Fruit fly (Drosophila melanogaster) whole organism, embryonic: ENCODE data around the gene CG13114.

Source experiments
- Atf-2 ChIP-seq: fragments of 200-800 bp; sonication (Bioruptor generic); optimal IDR thresholded peaks from 2 replicates; lab custom pipeline; 2016; ENCODE audit warnings: missing biosample characterization, missing genetic modification characterization
- Bdp1 ChIP-seq: fragments of 200-800 bp; sonication (Bioruptor generic); optimal IDR thresholded peaks from 3 replicates; lab custom pipeline; 2016; ENCODE audit warnings: missing biosample characterization, missing genetic modification characterization
- CG10267 ChIP-seq: fragments of 200-800 bp; sonication (Bioruptor generic); optimal IDR thresholded peaks from 2 replicates; lab custom pipeline; 2018; ENCODE audit warnings: missing biosample characterization, mild to moderate bottlenecking, missing genetic modification characterization, moderate library complexity
- CG10321 ChIP-seq: fragments of 200-800 bp; sonication (Bioruptor generic); IDR thresholded peaks from 2 replicates; pipeline ENCODE4 v1.3.6; 2022; ENCODE audit warnings: missing biosample characterization, missing genetic modification characterization
- CG10543 ChIP-seq: fragments of 200-800 bp; sonication (Bioruptor generic); optimal IDR thresholded peaks from 3 replicates; lab custom pipeline; 2017; ENCODE audit warnings: missing biosample characterization, mild to moderate bottlenecking, missing genetic modification characterization, moderate library complexity
- CG11695 ChIP-seq: fragments of 200-800 bp; sonication (Bioruptor generic); IDR thresholded peaks from 3 replicates; pipeline ENCODE4 v1.3.6; 2022; ENCODE audit warnings: missing biosample characterization, missing genetic modification characterization
- CG12942 ChIP-seq: fragments of 200-800 bp; sonication (Bioruptor generic); optimal IDR thresholded peaks from 3 replicates; lab custom pipeline; 2016; ENCODE audit warnings: missing biosample characterization, missing genetic modification characterization
- CG15011 ChIP-seq: fragments of 200-800 bp; sonication (Bioruptor generic); optimal IDR thresholded peaks from 3 replicates; lab custom pipeline; 2018; ENCODE audit warnings: missing biosample characterization, mild to moderate bottlenecking, missing genetic modification characterization
- CG18619 ChIP-seq: fragments of 200-800 bp; sonication (Bioruptor generic); optimal IDR thresholded peaks from 3 replicates; lab custom pipeline; 2017; ENCODE audit warnings: missing biosample characterization, mild to moderate bottlenecking, missing genetic modification characterization
- CG18764 ChIP-seq: fragments of 200-800 bp; sonication (Bioruptor generic); optimal IDR thresholded peaks from 3 replicates; lab custom pipeline; 2016; ENCODE audit warnings: missing biosample characterization, missing genetic modification characterization
- CG2202 ChIP-seq: fragments of 200-800 bp; sonication (Bioruptor generic); optimal IDR thresholded peaks from 2 replicates; lab custom pipeline; 2018; ENCODE audit warnings: missing biosample characterization, mild to moderate bottlenecking, missing genetic modification characterization
- CG4404 ChIP-seq: fragments of 200-800 bp; sonication (Bioruptor generic); IDR thresholded peaks from 2 replicates; pipeline ENCODE4 v1.3.6; 2022; ENCODE audit warnings: missing biosample characterization, missing genetic modification characterization
- CG5180 ChIP-seq: fragments of 200-800 bp; sonication (Bioruptor generic); optimal IDR thresholded peaks from 3 replicates; lab custom pipeline; 2017; ENCODE audit warnings: missing biosample characterization, missing genetic modification characterization, mild to moderate bottlenecking, moderate library complexity, missing genetic modification reagents
- CG5245 ChIP-seq: fragments of 200-800 bp; sonication (Bioruptor generic); optimal IDR thresholded peaks from 3 replicates; lab custom pipeline; 2016; ENCODE audit warnings: missing biosample characterization, missing genetic modification characterization
- CG6813 ChIP-seq: fragments of 200-800 bp; sonication (Bioruptor generic); optimal IDR thresholded peaks from 2 replicates; lab custom pipeline; 2017; ENCODE audit warnings: missing biosample characterization, missing genetic modification characterization, mild to moderate bottlenecking, moderate library complexity, missing genetic modification reagents
- CG7928 ChIP-seq: fragments of 200-800 bp; sonication (Bioruptor generic); optimal IDR thresholded peaks from 2 replicates; lab custom pipeline; 2017; ENCODE audit warnings: missing biosample characterization, mild to moderate bottlenecking, missing genetic modification characterization
- CG8944 ChIP-seq: fragments of 200-800 bp; sonication (Bioruptor generic); optimal IDR thresholded peaks from 3 replicates; lab custom pipeline; 2016; ENCODE audit warnings: missing biosample characterization, missing genetic modification characterization
- CG9727 ChIP-seq: fragments of 200-800 bp; sonication (Bioruptor generic); optimal IDR thresholded peaks from 3 replicates; lab custom pipeline; 2017; ENCODE audit warnings: missing biosample characterization, mild to moderate bottlenecking, missing genetic modification characterization
- Chrac-16 ChIP-seq: fragments of 200-800 bp; sonication (Bioruptor generic); optimal IDR thresholded peaks from 3 replicates; lab custom pipeline; 2016; ENCODE audit warnings: missing biosample characterization, missing genetic modification characterization
- D19B ChIP-seq: fragments of 200-800 bp; sonication (Bioruptor generic); optimal IDR thresholded peaks from 2 replicates; lab custom pipeline; 2017; ENCODE audit warnings: missing biosample characterization, mild to moderate bottlenecking, missing genetic modification characterization
- Dek ChIP-seq: fragments of 200-800 bp; sonication (Bioruptor generic); optimal IDR thresholded peaks from 3 replicates; lab custom pipeline; 2019; ENCODE audit warnings: missing biosample characterization, mild to moderate bottlenecking, missing genetic modification characterization, moderate library complexity
- Elba2 ChIP-seq: fragments of 200-800 bp; sonication (Bioruptor generic); optimal IDR thresholded peaks from 3 replicates; lab custom pipeline; 2016; ENCODE audit warnings: missing biosample characterization, missing genetic modification characterization
- HLH4C ChIP-seq: fragments of 200-800 bp; sonication (Bioruptor generic); IDR thresholded peaks from 3 replicates; pipeline ENCODE4 v1.3.6; 2022; ENCODE audit warnings: missing biosample characterization, missing genetic modification characterization; ENCODE audit not compliant: partially characterized antibody
- Nf-YB ChIP-seq: fragments of 200-800 bp; sonication (Bioruptor generic); optimal IDR thresholded peaks from 3 replicates; lab custom pipeline; 2019; ENCODE audit warnings: missing biosample characterization, mild to moderate bottlenecking, missing genetic modification characterization, moderate library complexity
- Sox100B ChIP-seq: fragments of 200-800 bp; sonication (Bioruptor generic); optimal IDR thresholded peaks from 3 replicates; lab custom pipeline; 2018; ENCODE audit warnings: missing biosample characterization, mild to moderate bottlenecking, missing genetic modification characterization
- Sry-β ChIP-seq: fragments of 200-800 bp; sonication (Bioruptor generic); optimal IDR thresholded peaks from 2 replicates; lab custom pipeline; 2018; ENCODE audit warnings: missing biosample characterization, mild to moderate bottlenecking, missing genetic modification characterization, moderate library complexity
- YL-1 ChIP-seq: fragments of 200-800 bp; sonication (Bioruptor generic); optimal IDR thresholded peaks from 3 replicates; lab custom pipeline; 2017; ENCODE audit warnings: missing biosample characterization, mild to moderate bottlenecking, missing genetic modification characterization
- al ChIP-seq: fragments of 200-800 bp; sonication (Bioruptor generic); IDR thresholded peaks from 2 replicates; pipeline ENCODE4 v1.3.6; 2022; ENCODE audit warnings: missing biosample characterization, missing genetic modification characterization
- bsh ChIP-seq, 2 experiments: fragments of 200-800 bp; sonication (Bioruptor generic); optimal IDR thresholded peaks; 2 replicates each; lab custom pipeline; 2017 to 2018; ENCODE audit warnings: mild to moderate bottlenecking in 2 of 2, missing biosample characterization in 2 of 2, missing genetic modification characterization in 2 of 2, moderate library complexity in 1 of 2
- cwo ChIP-seq: fragments of 200-800 bp; sonication (Bioruptor generic); optimal IDR thresholded peaks from 3 replicates; lab custom pipeline; 2017; ENCODE audit warnings: missing biosample characterization, missing genetic modification characterization, mild to moderate bottlenecking, moderate library complexity, missing genetic modification reagents
- dmrt11E ChIP-seq: fragments of 200-800 bp; sonication (Bioruptor generic); optimal IDR thresholded peaks from 3 replicates; lab custom pipeline; 2018; ENCODE audit warnings: missing biosample characterization, mild to moderate bottlenecking, missing genetic modification characterization, moderate library complexity
- dmrt99B ChIP-seq: fragments of 200-800 bp; sonication (Bioruptor generic); optimal IDR thresholded peaks from 2 replicates; lab custom pipeline; 2018; ENCODE audit warnings: missing biosample characterization, mild to moderate bottlenecking, missing genetic modification characterization, moderate library complexity
- emc ChIP-seq: fragments of 200-800 bp; sonication (Bioruptor generic); optimal IDR thresholded peaks from 2 replicates; lab custom pipeline; 2016; ENCODE audit warnings: missing biosample characterization, missing genetic modification characterization
- h ChIP-seq: fragments of >200 bp; optimal IDR thresholded peaks from 2 replicates; lab custom pipeline; 2017
- nerfin-2 ChIP-seq: fragments of 200-800 bp; sonication (Bioruptor generic); IDR thresholded peaks from 2 replicates; pipeline ENCODE4 v1.3.6; 2022; ENCODE audit warnings: missing biosample characterization, missing genetic modification characterization; ENCODE audit not compliant: partially characterized antibody
- pnt ChIP-seq: fragments of 200-800 bp; sonication (Bioruptor generic); optimal IDR thresholded peaks from 3 replicates; lab custom pipeline; 2016; ENCODE audit warnings: missing biosample characterization, missing genetic modification characterization
- ranshi ChIP-seq: fragments of 200-800 bp; sonication (Bioruptor generic); IDR thresholded peaks from 2 replicates; pipeline ENCODE4 v1.3.6; 2022; ENCODE audit warnings: missing biosample characterization, missing genetic modification characterization
- repo ChIP-seq: fragments of 200-800 bp; sonication (Bioruptor generic); optimal IDR thresholded peaks from 2 replicates; lab custom pipeline; 2016; ENCODE audit warnings: missing biosample characterization, missing genetic modification characterization
- ro ChIP-seq: fragments of 200-800 bp; sonication (Bioruptor generic); IDR thresholded peaks from 2 replicates; pipeline ENCODE4 v1.3.6; 2022; ENCODE audit warnings: missing biosample characterization, missing genetic modification characterization
- row ChIP-seq: fragments of 200-800 bp; sonication (Bioruptor generic); IDR thresholded peaks from 3 replicates; pipeline ENCODE4 v1.3.6; 2022; ENCODE audit warnings: missing biosample characterization, missing genetic modification characterization
- schlank ChIP-seq: fragments of 200-800 bp; sonication (Bioruptor generic); optimal IDR thresholded peaks from 2 replicates; lab custom pipeline; 2018; ENCODE audit warnings: missing biosample characterization, mild to moderate bottlenecking, missing genetic modification characterization
- sisA ChIP-seq: fragments of 200-800 bp; sonication (Bioruptor generic); IDR thresholded peaks from 2 replicates; pipeline ENCODE4 v1.3.6; 2022; ENCODE audit warnings: missing biosample characterization, missing genetic modification characterization
- sob ChIP-seq: fragments of 200-800 bp; sonication (Bioruptor generic); IDR thresholded peaks from 2 replicates; pipeline ENCODE4 v1.3.6; 2022; ENCODE audit warnings: missing biosample characterization, missing genetic modification characterization
- tio ChIP-seq: fragments of 200-800 bp; sonication (Bioruptor generic); optimal IDR thresholded peaks from 2 replicates; lab custom pipeline; 2017; ENCODE audit warnings: missing biosample characterization, missing genetic modification characterization, inconsistent platforms
- ttk ChIP-seq: fragments of 200-800 bp; sonication (Bioruptor generic); IDR thresholded peaks from 2 replicates; pipeline ENCODE4 v2.1.2; 2022; ENCODE audit warnings: missing biosample characterization, missing genetic modification characterization
- vnd ChIP-seq: fragments of 200-800 bp; sonication (Bioruptor generic); IDR thresholded peaks from 3 replicates; pipeline ENCODE4 v1.3.6; 2022; ENCODE audit warnings: missing biosample characterization, missing genetic modification characterization; ENCODE audit not compliant: partially characterized antibody
- zen ChIP-seq: fragments of 200-800 bp; sonication (Bioruptor generic); optimal IDR thresholded peaks from 3 replicates; lab custom pipeline; 2018; ENCODE audit warnings: missing biosample characterization, mild to moderate bottlenecking, missing genetic modification characterization, moderate library complexity
- zen2 ChIP-seq: fragments of 200-800 bp; sonication (Bioruptor generic); IDR thresholded peaks from 3 replicates; pipeline ENCODE4 v1.3.6; 2022; ENCODE audit warnings: missing biosample characterization, missing genetic modification characterization; ENCODE audit not compliant: partially characterized antibody

CG13114 gene

dm6 chr2L:9498185-9498984 lies 47.2 kb upstream of the CG13114 start (continued):
- TF ChIP-seq CG4404 (GFP tag; lab: Robert Waterston, UW): peak; percentile 47
- TF ChIP-seq CG5180: peak; percentile 19
- TF ChIP-seq h (lab: Kevin White, UChicago): no peak
- no peak for TF ChIP-seq Elba2 (GFP tag; lab: Kevin White, UChicago)
- TF ChIP-seq zen (tag; lab: Kevin White, UChicago): peak; percentile 27
- no peak for TF ChIP-seq Sry-β
- TF ChIP-seq CG18619 (GFP tag; lab: Kevin White, UChicago): peak; percentile 38
- peak; percentile 87 for TF ChIP-seq row (GFP tag; lab: Robert Waterston, UW)
- TF ChIP-seq CG6813 (GFP tag; lab: Kevin White, UChicago): no peak
- no peak for TF ChIP-seq CG7928
- no peak for TF ChIP-seq nerfin-2 (GFP tag; lab: Robert Waterston, UW)
- TF ChIP-seq CG10543 (GFP tag; lab: Kevin White, UChicago): peak; percentile 44
- no peak for TF ChIP-seq zen2 (GFP tag; lab: Robert Waterston, UW)
- TF ChIP-seq dmrt11E (tag; lab: Kevin White, UChicago): peak; percentile 45
- peak; percentile 49 for TF ChIP-seq Sox100B (GFP tag; lab: Kevin White, UChicago)
- no peak for TF ChIP-seq CG2202 (tag; lab: Kevin White, UChicago)
- no peak for TF ChIP-seq schlank (tag; lab: Kevin White, UChicago)
- TF ChIP-seq CG10267 (tag; lab: Kevin White, UChicago): peak; percentile 48
- peak; percentile 27 for TF ChIP-seq CG18764 (GFP tag; lab: Kevin White, UChicago)
- TF ChIP-seq CG5245: peak; percentile 51
- peak; percentile 39; the same call in 1 of the 2 replicates for TF ChIP-seq al
- no peak for TF ChIP-seq YL-1 (GFP tag; lab: Kevin White, UChicago)
- no peak for TF ChIP-seq CG8944
- TF ChIP-seq Chrac-16 (GFP tag; lab: Kevin White, UChicago): peak; percentile 47
- TF ChIP-seq pnt (GFP tag; lab: Kevin White, UChicago): peak; percentile 23
- TF ChIP-seq repo (GFP tag; lab: Kevin White, UChicago): peak; percentile 44
- TF ChIP-seq CG11695 (GFP tag; lab: Robert Waterston, UW): peak; percentile 71; the same call in 2 of the 3 replicates
- peak in 1 of 2 experiments; percentile 63 for TF ChIP-seq bsh (GFP tag; optimal IDR thresholded peaks at IDR 0.05; lab: Kevin White, UChicago)
- TF ChIP-seq ro (GFP tag; lab: Robert Waterston, UW): peak; percentile 24; the same call in 1 of the 2 replicates
- 0 out of 2 replicates have a peak, but pooled peaks have one; percentile 16 for TF ChIP-seq CG10321 (GFP tag; lab: Robert Waterston, UW)
- TF ChIP-seq Bdp1 (GFP tag; lab: Kevin White, UChicago): no peak
- no peak for TF ChIP-seq emc (GFP tag; lab: Kevin White, UChicago)
- TF ChIP-seq D19B: peak; percentile 95
- no peak for TF ChIP-seq HLH4C (GFP tag; lab: Robert Waterston, UW)
- peak; percentile 65; the same call in 1 of the 2 replicates for TF ChIP-seq ranshi (GFP tag; lab: Robert Waterston, UW)
- TF ChIP-seq Atf-2 (GFP tag; lab: Kevin White, UChicago): peak; percentile 58
- TF ChIP-seq Nf-YB: peak; percentile 27
- peak; percentile 50 for TF ChIP-seq tio (GFP tag; lab: Kevin White, UChicago)
- peak; percentile 27 for TF ChIP-seq CG12942 (GFP tag; lab: Kevin White, UChicago)
- TF ChIP-seq Dek (tag; lab: Kevin White, UChicago): peak; percentile 67
- peak; percentile 88 for TF ChIP-seq cwo (GFP tag; lab: Kevin White, UChicago)
- TF ChIP-seq dmrt99B (tag; lab: Kevin White, UChicago): peak; percentile 74
- TF ChIP-seq sob (GFP tag; lab: Robert Waterston, UW): peak; percentile 69
- TF ChIP-seq sisA (GFP tag; lab: Robert Waterston, UW): peak; percentile 34
- peak; percentile 45; the same call in 1 of the 3 replicates for TF ChIP-seq vnd (GFP tag; lab: Robert Waterston, UW)
- peak; percentile 49; the same call in 1 of the 2 replicates for TF ChIP-seq ttk (GFP tag; lab: Robert Waterston, UW)
- TF ChIP-seq CG15011 (GFP tag; lab: Kevin White, UChicago): peak; percentile 25
- TF ChIP-seq CG9727 (GFP tag; lab: Kevin White, UChicago): peak; percentile 77
